Worm (Caenorhabditis elegans) whole organism, L1 larva: ENCODE measurements around the gene lgc-31.

Experiments
- C04F5.9 ChIP-seq: sonication (generic microtip); optimal IDR thresholded peaks from 2 replicates; lab custom pipeline; 2016; ENCODE audit warnings: missing genetic modification characterization, missing compliant biosample characterization
- ama-1 ChIP-seq: fragments of 150-350 bp; optimal IDR thresholded peaks from 2 replicates; lab custom pipeline; 2014
- elt-3 ChIP-seq, 6 experiments: fragments of 150-350 bp in 1 of 6; sonication (generic microtip); optimal IDR thresholded peaks; 2 replicates each; lab custom pipeline; 2017 to 2018; ENCODE audit warnings: missing biosample characterization in 6 of 6, missing genetic modification characterization in 6 of 6, inconsistent platforms in 1 of 6
- lin-39 ChIP-seq: fragments of 150-350 bp; optimal IDR thresholded peaks from 2 replicates; lab custom pipeline; 2014; ENCODE audit warnings: missing biosample characterization, missing genetic modification reagents, missing genetic modification characterization
- nhr-28 ChIP-seq: fragments of 150-350 bp; optimal IDR thresholded peaks from 2 replicates; lab custom pipeline; 2014; ENCODE audit warnings: missing biosample characterization, missing genetic modification characterization
- unc-62 ChIP-seq: fragments of 150-350 bp; optimal IDR thresholded peaks from 2 replicates; lab custom pipeline; 2014; ENCODE audit warnings: missing biosample characterization, missing genetic modification reagents, missing genetic modification characterization

ce11 chrV:15487764-15488163, 34.1 kb downstream of the lgc-31 start, which contains the start of gene srw-21:
- TF ChIP-seq elt-3 (tag; optimal IDR thresholded peaks at IDR 0.05; lab: Kevin White, UChicago) (no peak), lin-39 (no peak), C04F5.9 (tag; lab: Kevin White, UChicago) (no peak), nhr-28 (no peak), ama-1 (lab: Kevin White, UChicago) (no peak), unc-62 (no peak)
